Fruit fly (Drosophila melanogaster) whole organism, pupa: Measurements from ENCODE around the gene CG31200.

ENCODE experiments used
- CG12605 ChIP-seq: fragments of 200-800 bp; sonication (Bioruptor generic); IDR thresholded peaks from 2 replicates; pipeline ENCODE4 v1.3.6; 2022; ENCODE audit warnings: missing biosample characterization, missing genetic modification characterization
- CG9948 ChIP-seq: fragments of 200-800 bp; sonication (Bioruptor generic); optimal IDR thresholded peaks from 2 replicates; lab custom pipeline; 2018; ENCODE audit warnings: missing biosample characterization, mild to moderate bottlenecking, missing genetic modification characterization, moderate library complexity
- EcR ChIP-seq: fragments of 200-800 bp; sonication (Bioruptor generic); optimal IDR thresholded peaks from 3 replicates; lab custom pipeline; 2019; ENCODE audit warnings: missing biosample characterization, missing genetic modification characterization, mild to moderate bottlenecking, moderate library complexity, missing genetic modification reagents
- Pif1A ChIP-seq: fragments of 200-800 bp; sonication (Bioruptor generic); optimal IDR thresholded peaks from 3 replicates; lab custom pipeline; 2016; ENCODE audit warnings: missing biosample characterization, missing genetic modification characterization
- Pif1B ChIP-seq: fragments of 200-800 bp; sonication (Bioruptor generic); optimal IDR thresholded peaks from 3 replicates; lab custom pipeline; 2016; ENCODE audit warnings: missing biosample characterization, missing genetic modification characterization

- no peak for TF ChIP-seq EcR (GFP tag; lab: Kevin White, UChicago)
- peak; percentile 34; the same call in 1 of the 2 replicates for TF ChIP-seq CG12605 (GFP tag; lab: Robert Waterston, UW)
- no peak for TF ChIP-seq Pif1A (GFP tag; lab: Kevin White, UChicago)
- TF ChIP-seq CG9948 (tag; lab: Kevin White, UChicago): no peak
- no peak for TF ChIP-seq Pif1B (GFP tag; lab: Kevin White, UChicago)
These were observed 5.2 kb downstream of the CG31200 start, which contains the start of gene CG42322 for dm6 chr3R:20739971-20740370.
